Fruit fly (Drosophila melanogaster): ENCODE results near the gene Nlp.

Gene Nlp

DNA sequence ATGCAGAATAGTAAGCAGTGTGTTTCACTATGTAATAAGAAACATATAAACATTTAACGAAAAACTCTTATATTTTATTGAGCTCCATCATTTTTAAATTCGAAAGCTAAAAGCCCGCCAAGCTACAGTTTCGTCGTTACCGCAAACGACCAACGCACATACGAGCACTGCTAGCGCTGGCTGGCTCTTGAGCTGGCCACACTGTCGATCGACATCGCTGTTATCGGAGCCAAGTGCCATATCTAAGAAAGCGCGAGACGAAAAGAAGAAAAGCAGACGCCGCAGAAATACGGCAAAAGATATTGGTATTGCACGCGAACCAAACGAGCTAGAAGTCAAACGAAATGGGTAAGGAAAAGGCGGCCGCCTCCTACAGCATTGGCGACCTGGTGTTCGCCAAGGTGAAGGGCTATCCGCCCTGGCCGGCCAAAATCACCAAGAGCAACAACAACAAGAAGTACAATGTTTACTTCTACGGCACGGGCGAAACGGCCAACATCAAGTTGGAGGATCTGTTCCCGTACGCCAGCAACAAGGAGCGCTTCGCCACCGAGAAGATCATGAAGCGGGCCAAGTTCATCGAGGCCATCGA, 48.0 kb downstream of the Nlp start, which contains the start of gene Jasper:
Jasper (plus strand) TSS at position 60 of the 592 bp plus-strand sequence.
- TF ChIP-seq Mnt (GFP tag; optimal IDR thresholded peaks at IDR 0.05) (peak; percentile 24), CG7045 (GFP tag; optimal IDR thresholded peaks at IDR 0.05) (no peak), bab1 (GFP tag; optimal IDR thresholded peaks at IDR 0.05) (peak; percentile 71), kay (GFP tag; ENCODE audit: borderline replicate concordance) (no peak), CG5204 (GFP tag; optimal IDR thresholded peaks at IDR 0.05) (no peak), toe (GFP tag; optimal IDR thresholded peaks at IDR 0.05) (no peak), pad (GFP tag; optimal IDR thresholded peaks at IDR 0.05) (no peak), CG11617 (GFP tag; optimal IDR thresholded peaks at IDR 0.05) (no peak), CG7101 (tag; optimal IDR thresholded peaks at IDR 0.05) (peak; percentile 43), tj (GFP tag; optimal IDR thresholded peaks at IDR 0.05) (peak; percentile 80), CG12768 (GFP tag; optimal IDR thresholded peaks at IDR 0.05) (no peak), cic (GFP tag; optimal IDR thresholded peaks at IDR 0.05) (peak; percentile 40), Crg-1 (GFP tag; optimal IDR thresholded peaks at IDR 0.05) (no peak), Clk (GFP tag; optimal IDR thresholded peaks at IDR 0.05) (no peak), cnc (optimal IDR thresholded peaks at IDR 0.05) (no peak), CG1620 (GFP tag; optimal IDR thresholded peaks at IDR 0.05) (peak; percentile 46), CG14711 (tag; optimal IDR thresholded peaks at IDR 0.05) (no peak), CG33017 (tag; optimal IDR thresholded peaks at IDR 0.05) (no peak), ovo (GFP tag; optimal IDR thresholded peaks at IDR 0.05) (peak; percentile 26), Hr96 (GFP tag; optimal IDR thresholded peaks at IDR 0.05) (no peak)

DNA sequence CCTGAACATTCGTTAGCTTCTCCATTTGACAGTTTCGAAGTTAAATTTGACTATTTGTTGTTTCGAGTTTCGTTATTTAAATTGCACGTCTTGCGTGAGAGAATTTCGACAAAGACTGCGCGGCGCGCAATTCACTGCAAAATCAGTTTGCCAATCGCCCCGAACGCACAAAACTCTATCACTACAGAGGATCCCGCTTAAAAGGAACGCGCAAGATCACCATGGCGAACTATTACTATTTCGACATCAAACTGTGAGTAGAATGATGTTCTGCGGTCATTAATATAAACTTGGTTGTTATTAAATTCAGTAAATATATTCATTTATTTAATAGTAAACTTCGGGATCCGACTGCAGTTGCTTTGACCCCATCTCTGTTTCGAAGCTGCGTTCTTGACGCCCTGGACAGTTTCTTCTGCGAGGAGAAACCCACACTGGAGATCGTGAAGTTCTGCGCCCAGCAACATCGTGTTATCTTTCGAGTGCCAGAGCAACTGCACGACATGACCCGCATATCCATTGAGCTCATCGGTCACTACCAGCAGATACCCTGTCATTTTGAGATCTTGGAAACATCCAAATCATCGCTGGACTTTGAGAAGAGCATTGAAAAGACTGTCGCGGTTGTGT, 51.4 kb downstream of the Nlp start, which contains the start of the genes Rpp14b and spn-A:
Rpp14b (plus strand) TSS at position 43 of the 630 bp plus-strand sequence.
spn-A (minus strand) TSS at position 123 of the 630 bp plus-strand sequence.
- TF ChIP-seq Mnt (GFP tag; optimal IDR thresholded peaks at IDR 0.05): no peak
- no peak for TF ChIP-seq Hr96 (GFP tag; optimal IDR thresholded peaks at IDR 0.05)
- no peak for TF ChIP-seq CG12768 (GFP tag; optimal IDR thresholded peaks at IDR 0.05)
- TF ChIP-seq CG7101 (tag; optimal IDR thresholded peaks at IDR 0.05): peak; percentile 42
- TF ChIP-seq CG1620 (GFP tag; optimal IDR thresholded peaks at IDR 0.05): peak; percentile 62
- TF ChIP-seq Crg-1 (GFP tag; optimal IDR thresholded peaks at IDR 0.05): no peak
- no peak for TF ChIP-seq cnc (optimal IDR thresholded peaks at IDR 0.05)
- TF ChIP-seq bab1 (GFP tag; optimal IDR thresholded peaks at IDR 0.05): peak; percentile 18
- no peak for TF ChIP-seq pad (GFP tag; optimal IDR thresholded peaks at IDR 0.05)
- no peak for TF ChIP-seq CG7045 (GFP tag; optimal IDR thresholded peaks at IDR 0.05)
- TF ChIP-seq tj (GFP tag; optimal IDR thresholded peaks at IDR 0.05): no peak
- TF ChIP-seq CG33017 (tag; optimal IDR thresholded peaks at IDR 0.05): no peak
- TF ChIP-seq Clk (GFP tag; optimal IDR thresholded peaks at IDR 0.05): no peak
- no peak for TF ChIP-seq kay (GFP tag; ENCODE audit: borderline replicate concordance)
- peak; percentile 22 for TF ChIP-seq CG14711 (tag; optimal IDR thresholded peaks at IDR 0.05)
- no peak for TF ChIP-seq ovo (GFP tag; optimal IDR thresholded peaks at IDR 0.05)
- TF ChIP-seq toe (GFP tag; optimal IDR thresholded peaks at IDR 0.05): no peak

dm6 chr3R:30056592-30057135, 52.1 kb downstream of the Nlp start, which contains the start of the genes CG7950 and Rpp14a:
Gene CG7950 (plus strand): TSS chr3R:30056859.
Gene Rpp14a (plus strand): TSS chr3R:30056859.
- no peak for TF ChIP-seq Hr96 (GFP tag; optimal IDR thresholded peaks at IDR 0.05)
- TF ChIP-seq Clk (GFP tag; optimal IDR thresholded peaks at IDR 0.05): peak; percentile 62
- peak; percentile 87 for TF ChIP-seq toe (GFP tag; optimal IDR thresholded peaks at IDR 0.05)
- TF ChIP-seq cnc (optimal IDR thresholded peaks at IDR 0.05): no peak
- peak; percentile 73 for TF ChIP-seq Crg-1 (GFP tag; optimal IDR thresholded peaks at IDR 0.05)
- peak; percentile 71 for TF ChIP-seq ovo (GFP tag; optimal IDR thresholded peaks at IDR 0.05)
- peak; percentile 90 for TF ChIP-seq CG11617 (GFP tag; optimal IDR thresholded peaks at IDR 0.05)
- TF ChIP-seq kay (GFP tag; ENCODE audit: borderline replicate concordance): no peak
- peak; percentile 70 for TF ChIP-seq CG7045 (GFP tag; optimal IDR thresholded peaks at IDR 0.05)
- TF ChIP-seq Mnt (GFP tag; optimal IDR thresholded peaks at IDR 0.05): peak; percentile 93
- TF ChIP-seq cic (GFP tag; optimal IDR thresholded peaks at IDR 0.05): peak; percentile 40
- TF ChIP-seq tj (GFP tag; optimal IDR thresholded peaks at IDR 0.05): peak; percentile 73
- TF ChIP-seq CG33017 (tag; optimal IDR thresholded peaks at IDR 0.05): peak; percentile 84
- peak; percentile 91 for TF ChIP-seq CG7101 (tag; optimal IDR thresholded peaks at IDR 0.05)
- no peak for TF ChIP-seq CG5204 (GFP tag; optimal IDR thresholded peaks at IDR 0.05)
- peak; percentile 83 for TF ChIP-seq CG14711 (tag; optimal IDR thresholded peaks at IDR 0.05)
- peak; percentile 65 for TF ChIP-seq pad (GFP tag; optimal IDR thresholded peaks at IDR 0.05)
- TF ChIP-seq CG1620 (GFP tag; optimal IDR thresholded peaks at IDR 0.05): peak; percentile 96
- TF ChIP-seq CG12768 (GFP tag; optimal IDR thresholded peaks at IDR 0.05): peak; percentile 73
- TF ChIP-seq bab1 (GFP tag; optimal IDR thresholded peaks at IDR 0.05): peak; percentile 92

- TF ChIP-seq cnc (optimal IDR thresholded peaks at IDR 0.05): no peak
- TF ChIP-seq Crg-1 (GFP tag; optimal IDR thresholded peaks at IDR 0.05): no peak
- TF ChIP-seq pad (GFP tag; optimal IDR thresholded peaks at IDR 0.05): no peak
- TF ChIP-seq CG1620 (GFP tag; optimal IDR thresholded peaks at IDR 0.05): no peak
- TF ChIP-seq tj (GFP tag; optimal IDR thresholded peaks at IDR 0.05): no peak
- TF ChIP-seq CG7101 (tag; optimal IDR thresholded peaks at IDR 0.05): peak; percentile 15
- TF ChIP-seq kay (GFP tag; ENCODE audit: borderline replicate concordance): no peak
- TF ChIP-seq CG33017 (tag; optimal IDR thresholded peaks at IDR 0.05): peak; percentile 28
- no peak for TF ChIP-seq CG5204 (GFP tag; optimal IDR thresholded peaks at IDR 0.05)
- TF ChIP-seq Mnt (GFP tag; optimal IDR thresholded peaks at IDR 0.05): peak; percentile 55
- TF ChIP-seq bab1 (GFP tag; optimal IDR thresholded peaks at IDR 0.05): peak; percentile 26
- TF ChIP-seq CG12768 (GFP tag; optimal IDR thresholded peaks at IDR 0.05): peak; percentile 57
- peak; percentile 40 for TF ChIP-seq CG11617 (GFP tag; optimal IDR thresholded peaks at IDR 0.05)
- TF ChIP-seq ovo (GFP tag; optimal IDR thresholded peaks at IDR 0.05): peak; percentile 1
- TF ChIP-seq toe (GFP tag; optimal IDR thresholded peaks at IDR 0.05): peak; percentile 12
- TF ChIP-seq CG7045 (GFP tag; optimal IDR thresholded peaks at IDR 0.05): no peak
- no peak for TF ChIP-seq Hr96 (GFP tag; optimal IDR thresholded peaks at IDR 0.05)
- TF ChIP-seq CG14711 (tag; optimal IDR thresholded peaks at IDR 0.05): peak; percentile 48
- peak; percentile 46 for TF ChIP-seq cic (GFP tag; optimal IDR thresholded peaks at IDR 0.05)
- no peak for TF ChIP-seq Clk (GFP tag; optimal IDR thresholded peaks at IDR 0.05)
Measured at dm6 chr3R:30058057-30058868, 53.7 kb downstream of the Nlp start, which contains the start of gene sima. Gene sima (plus strand): TSS chr3R:30058311.
